Fruit fly (Drosophila melanogaster): ENCODE data around the gene CG31145.

The CG31145 gene

DNA sequence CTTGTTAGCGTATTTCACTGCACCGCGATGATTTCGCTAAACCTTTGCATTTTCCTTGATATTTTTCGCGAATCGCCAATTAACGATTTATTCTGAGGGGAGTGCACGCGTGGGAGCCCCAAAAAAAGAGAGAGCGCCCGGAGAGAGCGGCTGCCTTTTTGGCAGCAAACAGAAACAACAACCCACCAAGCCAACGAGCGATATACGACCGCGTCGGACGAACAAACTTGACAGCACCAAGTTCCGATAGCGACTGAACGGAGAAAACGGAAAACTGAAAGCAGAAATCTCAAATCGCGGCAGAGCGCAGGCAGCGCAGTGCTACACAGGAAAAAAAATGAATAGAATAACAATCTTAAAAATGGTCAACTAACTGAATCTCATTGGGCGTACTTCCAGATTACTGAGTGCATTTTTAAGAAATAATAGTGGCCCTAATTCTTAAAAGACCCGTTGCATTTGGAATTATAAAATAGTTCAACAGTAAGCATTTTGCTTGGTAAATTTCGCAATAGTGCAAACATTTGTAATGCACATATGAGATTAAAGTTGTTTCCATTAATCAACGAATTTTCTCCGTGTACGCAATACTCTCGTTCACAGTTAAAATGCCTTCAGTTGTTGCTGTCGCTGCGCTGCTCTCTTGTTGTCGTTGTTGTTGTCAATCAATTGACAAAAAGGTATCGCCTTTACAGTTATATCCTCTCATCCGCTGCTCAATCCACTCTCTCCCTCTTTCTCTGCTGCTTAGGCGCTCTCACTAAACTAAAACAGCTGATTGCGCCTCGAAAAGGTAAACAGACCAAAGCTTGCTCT is at the start of gene CG31145 (continued):
- TF ChIP-seq cwo (GFP tag; optimal IDR thresholded peaks at IDR 0.05) (peak; percentile 99), cg (GFP tag; optimal IDR thresholded peaks at IDR 0.05) (peak; percentile 49), Rfx (GFP tag; IDR thresholded peaks at IDR 0.05) (peak; percentile 99), CG10274 (GFP tag; optimal IDR thresholded peaks at IDR 0.05) (peak; percentile 97), CG2678 (tag; optimal IDR thresholded peaks at IDR 0.05) (peak; percentile 100), chn (GFP tag; optimal IDR thresholded peaks at IDR 0.05) (peak; percentile 99), Sry-δ (GFP tag; optimal IDR thresholded peaks at IDR 0.05) (peak; percentile 84), CG12942 (GFP tag; optimal IDR thresholded peaks at IDR 0.05) (peak; percentile 99), CG18011 (GFP tag; optimal IDR thresholded peaks at IDR 0.05) (peak; percentile 94), trem (tag; optimal IDR thresholded peaks at IDR 0.05) (peak; percentile 97), CG8359 (GFP tag; optimal IDR thresholded peaks at IDR 0.05; ENCODE audit: borderline replicate concordance) (peak; percentile 96), CG31441 (GFP tag; IDR thresholded peaks at IDR 0.05) (peak; percentile 100), Hr51 (GFP tag; optimal IDR thresholded peaks at IDR 0.05) (peak; percentile 99 to 100), Sry-β (GFP tag; optimal IDR thresholded peaks at IDR 0.05) (peak; percentile 73), Aef1 (GFP tag; IDR thresholded peaks at IDR 0.05) (peak; percentile 99), Usf (GFP tag; optimal IDR thresholded peaks at IDR 0.05) (peak; percentile 99), fd64A (GFP tag; optimal IDR thresholded peaks at IDR 0.05) (peak; percentile 98), CG4820 (GFP tag; optimal IDR thresholded peaks at IDR 0.05) (peak; percentile 99), Meics (GFP tag; optimal IDR thresholded peaks at IDR 0.05) (peak; percentile 100), Poxn (GFP tag; IDR thresholded peaks at IDR 0.05) (peak; percentile 97), caup (GFP tag; optimal IDR thresholded peaks at IDR 0.05; ENCODE audit: severe bottlenecking) (peak; percentile 99), tx (GFP tag; optimal IDR thresholded peaks at IDR 0.05) (peak; percentile 99), B-H2 (GFP tag; optimal IDR thresholded peaks at IDR 0.05) (peak; percentile 97), Oli (tag; optimal IDR thresholded peaks at IDR 0.05) (peak; percentile 100), sens (GFP tag) (peak; percentile 100), bsh (GFP tag; optimal IDR thresholded peaks at IDR 0.05) (peak; percentile 99), tna (GFP tag; IDR thresholded peaks at IDR 0.05; ENCODE audit: partially characterized antibody) (peak; percentile 70; the same call in 1 of the 2 replicates), CG17802 (tag; optimal IDR thresholded peaks at IDR 0.05) (peak; percentile 94), nau (GFP tag; optimal IDR thresholded peaks at IDR 0.05) (peak; percentile 100), CG4404 (GFP tag; IDR thresholded peaks at IDR 0.05) (peak; percentile 98), GATAe (GFP tag; conservative IDR thresholded peaks at IDR 0.05) (peak; percentile 99), Dfd (GFP tag; optimal IDR thresholded peaks at IDR 0.05) (peak in 1 of 2 experiments; percentile 95), Pdp1 (GFP tag; optimal IDR thresholded peaks at IDR 0.05) (peak; percentile 99 to 100), CG34422 (GFP tag; IDR thresholded peaks at IDR 0.05) (peak; percentile 99), sob (GFP tag; IDR thresholded peaks at IDR 0.05) (peak; percentile 99), grn (GFP tag; optimal IDR thresholded peaks at IDR 0.05) (peak; percentile 95), ftz-f1 (GFP tag; optimal IDR thresholded peaks at IDR 0.05) (peak; percentile 90), cato (GFP tag; optimal IDR thresholded peaks at IDR 0.05; ENCODE audit: borderline replicate concordance) (peak; percentile 99), Chrac-16 (GFP tag; optimal IDR thresholded peaks at IDR 0.05) (peak; percentile 99), Trl (optimal IDR thresholded peaks at IDR 0.05) (peak; percentile 87 to 96), Trl (GFP tag; optimal IDR thresholded peaks at IDR 0.05) (peak; percentile 99), maf-S (GFP tag; optimal IDR thresholded peaks at IDR 0.05) (peak; percentile 99), CG17612 (GFP tag; IDR thresholded peaks at IDR 0.05) (peak; percentile 97), CG17361 (GFP tag; IDR thresholded peaks at IDR 0.05) (peak; percentile 100), disco-r (GFP tag; optimal IDR thresholded peaks at IDR 0.05) (peak; percentile 99), klu (GFP tag; IDR thresholded peaks at IDR 0.05) (peak; percentile 99), CG33213 (GFP tag; optimal IDR thresholded peaks at IDR 0.05) (peak; percentile 99), CG11560 (tag; IDR thresholded peaks at IDR 0.05) (peak; percentile 94), tio (GFP tag; optimal IDR thresholded peaks at IDR 0.05) (peak; percentile 100)

Measured in whole organism, embryonic.